Worm (Caenorhabditis elegans) whole organism, L4 larva: Measurements from ENCODE around the gene F47B7.2.
A peak's percentile ranks its signal among the peaks of the same experiment; 100 is the strongest.

Experiments used
- D1046.2 ChIP-seq: fragments of 200-800 bp; sonication (Bioruptor generic); IDR thresholded peaks from 2 replicates; pipeline ENCODE4 v1.3.6; 2022; ENCODE audit warnings: missing genetic modification characterization, missing compliant biosample characterization
- F10B5.3 ChIP-seq: sonication (generic microtip); optimal IDR thresholded peaks from 2 replicates; lab custom pipeline; 2016; ENCODE audit warnings: mild to moderate bottlenecking, missing genetic modification characterization, missing compliant biosample characterization
- F44E2.7 ChIP-seq: fragments of 200-800 bp; sonication (Bioruptor generic); IDR thresholded peaks from 2 replicates; pipeline ENCODE4 v2.1.2; 2022; ENCODE audit warnings: missing genetic modification characterization, missing compliant biosample characterization
- R02D3.7 ChIP-seq: fragments of 150-350 bp; sonication (generic microtip); optimal IDR thresholded peaks from 3 replicates; lab custom pipeline; 2014; ENCODE audit warnings: missing biosample characterization, missing genetic modification characterization
- Y105C5A.15 ChIP-seq: fragments of 200-800 bp; sonication (Bioruptor generic); IDR thresholded peaks from 2 replicates; pipeline ENCODE4 v1.3.6; 2022; ENCODE audit warnings: missing genetic modification characterization, missing compliant biosample characterization
- aha-1 ChIP-seq: fragments of 150-350 bp; peaks from one replicate; lab custom pipeline; 2014; ENCODE audit warnings: missing biosample characterization, missing genetic modification characterization
- aly-2 ChIP-seq: sonication (generic microtip); optimal IDR thresholded peaks from 2 replicates; lab custom pipeline; 2018; ENCODE audit warnings: missing biosample characterization, missing genetic modification characterization
- attf-4 ChIP-seq: sonication (generic microtip); optimal IDR thresholded peaks from 3 replicates; lab custom pipeline; 2017; ENCODE audit warnings: missing biosample characterization, missing genetic modification characterization
- ceh-20 ChIP-seq: fragments of 200-800 bp; sonication (Bioruptor generic); IDR thresholded peaks from 2 replicates; pipeline ENCODE4 v1.3.6; 2022; ENCODE audit warnings: missing genetic modification reagents, missing genetic modification characterization, missing compliant biosample characterization
- ceh-28 ChIP-seq: fragments of 150-350 bp; optimal IDR thresholded peaks from 2 replicates; lab custom pipeline; 2014; ENCODE audit warnings: missing biosample characterization, missing genetic modification reagents, missing genetic modification characterization
- ceh-44 ChIP-seq: fragments of 200-800 bp; sonication (Bioruptor generic); IDR thresholded peaks from 2 replicates; pipeline ENCODE4 v1.3.6; 2022; ENCODE audit warnings: missing genetic modification reagents, missing genetic modification characterization, missing compliant biosample characterization
- ces-1 ChIP-seq: fragments of 150-350 bp; sonication (generic microtip); optimal IDR thresholded peaks from 4 replicates; lab custom pipeline; 2014; ENCODE audit warnings: missing biosample characterization, missing genetic modification reagents, missing genetic modification characterization
- cey-2 ChIP-seq: sonication (generic microtip); optimal IDR thresholded peaks from 3 replicates; lab custom pipeline; 2017; ENCODE audit warnings: missing genetic modification characterization, mild to moderate bottlenecking, missing compliant biosample characterization, antibody characterized with exemption, borderline replicate concordance; ENCODE audit not compliant: insufficient read depth
- daf-16 ChIP-seq, 3 experiments: sonication (generic microtip); optimal IDR thresholded peaks; 2 replicates each; lab custom pipeline; 2016 to 2017; ENCODE audit warnings: missing genetic modification characterization in 3 of 3, missing genetic modification reagents in 3 of 3, mild to moderate bottlenecking in 2 of 3, missing compliant biosample characterization in 2 of 3, missing biosample characterization in 1 of 3, moderate library complexity in 1 of 3
- daf-19 ChIP-seq: fragments of 200-800 bp; sonication (Bioruptor generic); conservative IDR thresholded peaks from 2 replicates; pipeline ENCODE4 v1.3.6; 2022; ENCODE audit warnings: missing genetic modification characterization, missing compliant biosample characterization
- dmd-6 ChIP-seq: fragments of 200-800 bp; sonication (Bioruptor generic); IDR thresholded peaks from 2 replicates; pipeline ENCODE4 v1.3.6; 2022; ENCODE audit warnings: missing genetic modification reagents, missing genetic modification characterization, missing compliant biosample characterization
- dmd-8 ChIP-seq: fragments of 200-800 bp; sonication (Bioruptor generic); IDR thresholded peaks from 2 replicates; pipeline ENCODE4 v1.3.6; 2022; ENCODE audit warnings: missing genetic modification characterization, missing compliant biosample characterization
- dve-1 ChIP-seq: sonication (generic microtip); optimal IDR thresholded peaks from 2 replicates; lab custom pipeline; 2017; ENCODE audit warnings: antibody characterized with exemption, mild to moderate bottlenecking, missing genetic modification characterization, missing compliant biosample characterization; ENCODE audit not compliant: insufficient read depth
- egl-27 ChIP-seq: sonication (generic microtip); optimal IDR thresholded peaks from 3 replicates; lab custom pipeline; 2017; ENCODE audit warnings: missing biosample characterization, missing genetic modification reagents, missing genetic modification characterization
- egl-43 ChIP-seq: fragments of 200-800 bp; sonication (Bioruptor generic); IDR thresholded peaks from 2 replicates; pipeline ENCODE4 v1.3.6; 2022; ENCODE audit warnings: missing genetic modification reagents, missing genetic modification characterization, missing compliant biosample characterization
- fos-1 ChIP-seq: fragments of 150-350 bp; optimal IDR thresholded peaks from 2 replicates; lab custom pipeline; 2014; ENCODE audit warnings: missing biosample characterization, missing genetic modification characterization
- hif-1 ChIP-seq, 2 experiments: sonication (generic microtip); optimal IDR thresholded peaks; 2 replicates each; lab custom pipeline; 2016 to 2017; ENCODE audit warnings: missing compliant biosample characterization in 2 of 2, missing genetic modification characterization in 2 of 2, missing genetic modification reagents in 2 of 2, missing genotype in 2 of 2, mild to moderate bottlenecking in 1 of 2
- hlh-11 ChIP-seq: fragments of 200-800 bp; sonication (Bioruptor generic); optimal IDR thresholded peaks from 2 replicates; lab custom pipeline; 2018; ENCODE audit warnings: mild to moderate bottlenecking, missing genetic modification characterization, missing compliant biosample characterization
- hlh-30 ChIP-seq: sonication (generic microtip); optimal IDR thresholded peaks from 2 replicates; lab custom pipeline; 2017; ENCODE audit warnings: antibody characterized with exemption, mild to moderate bottlenecking, missing genetic modification characterization, missing compliant biosample characterization; ENCODE audit not compliant: insufficient read depth
- hmg-1.1 ChIP-seq: fragments of 200-800 bp; sonication (Bioruptor generic); IDR thresholded peaks from 2 replicates; pipeline ENCODE4 v1.3.6; 2022; ENCODE audit warnings: missing genetic modification reagents, missing genetic modification characterization, missing compliant biosample characterization
- lin-1 ChIP-seq: fragments of 200-800 bp; sonication (Bioruptor generic); IDR thresholded peaks from 2 replicates; pipeline ENCODE4 v1.3.6; 2022; ENCODE audit warnings: missing genetic modification reagents, missing genetic modification characterization, missing compliant biosample characterization
- lin-38 ChIP-seq: fragments of 200-800 bp; sonication (Bioruptor generic); IDR thresholded peaks from 2 replicates; pipeline ENCODE4 v1.3.6; 2022; ENCODE audit warnings: missing genetic modification reagents, missing genetic modification characterization, missing compliant biosample characterization
- lin-39 ChIP-seq: fragments of 150-350 bp; optimal IDR thresholded peaks from 2 replicates; lab custom pipeline; 2014; ENCODE audit warnings: missing biosample characterization, missing genetic modification reagents, missing genetic modification characterization
- lir-3 ChIP-seq: sonication (generic microtip); optimal IDR thresholded peaks from 2 replicates; lab custom pipeline; 2016; ENCODE audit warnings: mild to moderate bottlenecking, missing genetic modification characterization, missing compliant biosample characterization
- madf-9 ChIP-seq: fragments of 200-800 bp; sonication (Bioruptor generic); conservative IDR thresholded peaks from 2 replicates; pipeline ENCODE4 v1.3.6; 2022; ENCODE audit warnings: missing genetic modification reagents, missing genetic modification characterization, missing compliant biosample characterization
- mes-2 ChIP-seq: sonication (generic microtip); optimal IDR thresholded peaks from 2 replicates; lab custom pipeline; 2016; ENCODE audit warnings: missing genotype, mild to moderate bottlenecking, missing genetic modification characterization, missing compliant biosample characterization; ENCODE audit not compliant: poor library complexity, severe bottlenecking
- mxl-2 ChIP-seq: fragments of 200-800 bp; sonication (Bioruptor generic); conservative IDR thresholded peaks from 2 replicates; pipeline ENCODE4 v1.3.6; 2022; ENCODE audit warnings: missing genetic modification reagents, missing genetic modification characterization, missing compliant biosample characterization
- nhr-11 ChIP-seq: fragments of 150-350 bp; optimal IDR thresholded peaks from 2 replicates; lab custom pipeline; 2014; ENCODE audit warnings: missing biosample characterization, missing genetic modification characterization
- nhr-237 ChIP-seq: sonication (generic microtip); optimal IDR thresholded peaks from 2 replicates; lab custom pipeline; 2017; ENCODE audit warnings: missing biosample characterization, missing genetic modification characterization
- nhr-6 ChIP-seq: fragments of 150-350 bp; optimal IDR thresholded peaks from 2 replicates; lab custom pipeline; 2014; ENCODE audit warnings: missing biosample characterization, missing genetic modification characterization
- nhr-77 ChIP-seq: fragments of 150-350 bp; optimal IDR thresholded peaks from 2 replicates; lab custom pipeline; 2014; ENCODE audit warnings: missing biosample characterization, missing genetic modification characterization
- php-3 ChIP-seq: fragments of 200-800 bp; sonication (Bioruptor generic); IDR thresholded peaks from 2 replicates; pipeline ENCODE4 v1.3.6; 2022; ENCODE audit warnings: missing genetic modification reagents, missing genetic modification characterization, missing compliant biosample characterization
- rbr-2 ChIP-seq: sonication (generic microtip); optimal IDR thresholded peaks from 2 replicates; lab custom pipeline; 2016; ENCODE audit warnings: missing genotype, missing genetic modification characterization, missing compliant biosample characterization
- saeg-2 ChIP-seq: fragments of 200-800 bp; sonication (Bioruptor generic); IDR thresholded peaks from 2 replicates; pipeline ENCODE4 v1.3.6; 2022; ENCODE audit warnings: missing genetic modification reagents, missing genetic modification characterization, missing compliant biosample characterization
- sdz-12 ChIP-seq: fragments of 200-800 bp; sonication (Bioruptor generic); optimal IDR thresholded peaks from 2 replicates; lab custom pipeline; 2018; ENCODE audit warnings: mild to moderate bottlenecking, missing genetic modification characterization, missing compliant biosample characterization
- set-16 ChIP-seq: fragments of 200-800 bp; sonication (Bioruptor generic); IDR thresholded peaks from 2 replicates; pipeline ENCODE4 v1.3.6; 2022; ENCODE audit warnings: missing genetic modification reagents, missing genetic modification characterization, missing compliant biosample characterization
- skn-1 ChIP-seq: fragments of 150-350 bp; optimal IDR thresholded peaks from 2 replicates; lab custom pipeline; 2014; ENCODE audit warnings: missing biosample characterization, missing genetic modification characterization
- snpc-1.2 ChIP-seq: fragments of 200-800 bp; sonication (Bioruptor generic); IDR thresholded peaks from 2 replicates; pipeline ENCODE4 v1.3.6; 2022; ENCODE audit warnings: missing genetic modification reagents, missing genetic modification characterization, missing compliant biosample characterization
- snpc-4 ChIP-seq: fragments of 150-350 bp; optimal IDR thresholded peaks from 2 replicates; lab custom pipeline; 2014; ENCODE audit warnings: missing biosample characterization, missing genetic modification characterization
- tra-1 ChIP-seq: fragments of 200-800 bp; sonication (Bioruptor generic); IDR thresholded peaks from 2 replicates; pipeline ENCODE4 v1.3.6; 2022; ENCODE audit warnings: missing genetic modification reagents, missing genetic modification characterization, missing compliant biosample characterization
- unc-130 ChIP-seq: sonication (generic microtip); optimal IDR thresholded peaks from 2 replicates; lab custom pipeline; 2016; ENCODE audit warnings: missing genetic modification reagents, missing genetic modification characterization, missing compliant biosample characterization
- unc-39 ChIP-seq: sonication (generic microtip); optimal IDR thresholded peaks from 2 replicates; lab custom pipeline; 2017; ENCODE audit warnings: missing biosample characterization, missing genetic modification characterization
- zfp-2 ChIP-seq: sonication (generic microtip); optimal IDR thresholded peaks from 2 replicates; lab custom pipeline; 2016; ENCODE audit warnings: mild to moderate bottlenecking, missing genetic modification characterization, missing compliant biosample characterization
- zip-11 ChIP-seq: fragments of 200-800 bp; sonication (Bioruptor generic); IDR thresholded peaks from 2 replicates; pipeline ENCODE4 v1.3.6; 2022; ENCODE audit warnings: missing genetic modification characterization, missing compliant biosample characterization
- ztf-11 ChIP-seq: fragments of 150-350 bp; optimal IDR thresholded peaks from 2 replicates; lab custom pipeline; 2014; ENCODE audit warnings: missing biosample characterization, missing genetic modification characterization

The F47B7.2 gene

DNA sequence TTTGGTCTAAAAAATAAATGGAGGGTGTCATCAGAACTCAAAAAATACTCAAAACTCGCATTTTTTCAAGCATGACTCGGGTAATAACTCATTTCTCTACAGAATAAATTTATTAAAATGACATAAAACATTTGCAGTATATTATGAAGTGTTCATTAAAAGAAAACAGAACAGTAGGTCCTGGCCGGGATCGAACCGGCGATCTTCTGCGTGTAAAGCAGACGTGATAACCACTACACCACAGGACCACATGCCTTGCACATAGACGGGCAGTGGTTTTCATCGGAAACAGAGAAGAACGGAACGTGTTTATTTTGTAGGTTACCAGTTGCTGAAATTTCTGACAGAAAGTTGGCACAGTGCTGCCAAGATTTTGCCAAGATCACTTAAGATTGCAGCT, 20.8 kb downstream of the F47B7.2 start (continued):
- TF ChIP-seq mes-2 (tag; lab: Kevin White, UChicago) (peak; percentile 53), dve-1 (peak; percentile 72), lin-1 (peak; percentile 74; the same call in 1 of the 2 replicates), F44E2.7 (GFP tag; lab: Robert Waterston, UW) (no peak), ceh-28 (tag; lab: Kevin White, UChicago) (no peak), hmg-1.1 (GFP tag; lab: Robert Waterston, UW) (no peak; the same call in 1 of the 2 replicates), nhr-11 (tag; lab: Kevin White, UChicago) (no peak), unc-130 (GFP tag; lab: Kevin White, UChicago) (peak; percentile 20), aha-1 (tag; lab: Kevin White, UChicago) (peak; percentile 96), ceh-44 (GFP tag; lab: Robert Waterston, UW) (no peak), mxl-2 (GFP tag; lab: Robert Waterston, UW) (no peak), ztf-11 (no peak), snpc-4 (tag; lab: Kevin White, UChicago) (no peak), php-3 (GFP tag; lab: Robert Waterston, UW) (no peak), daf-16 (GFP tag; optimal IDR thresholded peaks at IDR 0.05; lab: Kevin White, UChicago) (peak in 1 of 2 experiments; percentile 22), daf-16 (tag; optimal IDR thresholded peaks at IDR 0.05; lab: Kevin White, UChicago) (peak; percentile 81), ces-1 (GFP tag; lab: Kevin White, UChicago) (no peak), sdz-12 (no peak), fos-1 (no peak), dmd-8 (GFP tag; lab: Robert Waterston, UW) (peak; percentile 78), cey-2 (tag; lab: Kevin White, UChicago) (no peak), R02D3.7 (tag; lab: Kevin White, UChicago) (no peak), egl-27 (no peak), lir-3 (peak; percentile 50), zip-11 (no peak), madf-9 (0 out of 2 replicates have a peak, but pooled peaks have one; percentile 30), hlh-11 (tag; lab: Kevin White, UChicago) (peak; percentile 20), skn-1 (tag; lab: Kevin White, UChicago) (no peak), lin-38 (GFP tag; lab: Robert Waterston, UW) (no peak; the same call in 1 of the 2 replicates), nhr-237 (tag; lab: Kevin White, UChicago) (no peak), snpc-1.2 (GFP tag; lab: Robert Waterston, UW) (peak; percentile 83), hif-1 (tag; optimal IDR thresholded peaks at IDR 0.05; lab: Kevin White, UChicago) (no peak), Y105C5A.15 (GFP tag; lab: Robert Waterston, UW) (no peak), D1046.2 (GFP tag; lab: Robert Waterston, UW) (peak; percentile 63; the same call in 1 of the 2 replicates), F10B5.3 (tag; lab: Kevin White, UChicago) (no peak), set-16 (GFP tag; lab: Robert Waterston, UW) (no peak), aly-2 (tag; lab: Kevin White, UChicago) (no peak), lin-39 (tag; lab: Kevin White, UChicago) (no peak), zfp-2 (tag; lab: Kevin White, UChicago) (no peak), saeg-2 (no peak), rbr-2 (tag; lab: Kevin White, UChicago) (peak; percentile 7)

ce11 chrX:3794161-3794560, 21.6 kb downstream of the F47B7.2 start:
- no peak for TF ChIP-seq nhr-6
- peak; percentile 29 for TF ChIP-seq aha-1 (tag; lab: Kevin White, UChicago)
- no peak for TF ChIP-seq daf-19 (GFP tag; lab: Robert Waterston, UW)
- no peak for TF ChIP-seq ceh-20 (GFP tag; lab: Robert Waterston, UW)
- no peak for TF ChIP-seq attf-4 (tag; lab: Kevin White, UChicago)
- no peak for TF ChIP-seq ces-1 (GFP tag; lab: Kevin White, UChicago)
- TF ChIP-seq nhr-77 (tag; lab: Kevin White, UChicago) = no peak
- TF ChIP-seq nhr-237 (tag; lab: Kevin White, UChicago) = no peak
- no peak for TF ChIP-seq hif-1 (tag; optimal IDR thresholded peaks at IDR 0.05; lab: Kevin White, UChicago)
- TF ChIP-seq tra-1 = no peak
- no peak for TF ChIP-seq D1046.2 (GFP tag; lab: Robert Waterston, UW)
- no peak for TF ChIP-seq hlh-30 (tag; lab: Kevin White, UChicago)
- no peak for TF ChIP-seq dmd-6 (GFP tag; lab: Robert Waterston, UW)
- TF ChIP-seq F44E2.7 (GFP tag; lab: Robert Waterston, UW) = no peak
- TF ChIP-seq egl-43 (GFP tag; lab: Robert Waterston, UW) = peak; percentile 57; the same call in 1 of the 2 replicates
- TF ChIP-seq ztf-11 = no peak
- TF ChIP-seq ceh-28 (tag; lab: Kevin White, UChicago) = no peak
- TF ChIP-seq unc-39 (tag; lab: Kevin White, UChicago) = no peak
- TF ChIP-seq daf-16 (GFP tag; optimal IDR thresholded peaks at IDR 0.05; lab: Kevin White, UChicago) = no peak
- no peak for TF ChIP-seq daf-16 (tag; optimal IDR thresholded peaks at IDR 0.05; lab: Kevin White, UChicago)
- TF ChIP-seq dve-1 = no peak
